Worm (Caenorhabditis elegans): ENCODE measurements around the gene T25D10.4.

T25D10.4 gene

DNA sequence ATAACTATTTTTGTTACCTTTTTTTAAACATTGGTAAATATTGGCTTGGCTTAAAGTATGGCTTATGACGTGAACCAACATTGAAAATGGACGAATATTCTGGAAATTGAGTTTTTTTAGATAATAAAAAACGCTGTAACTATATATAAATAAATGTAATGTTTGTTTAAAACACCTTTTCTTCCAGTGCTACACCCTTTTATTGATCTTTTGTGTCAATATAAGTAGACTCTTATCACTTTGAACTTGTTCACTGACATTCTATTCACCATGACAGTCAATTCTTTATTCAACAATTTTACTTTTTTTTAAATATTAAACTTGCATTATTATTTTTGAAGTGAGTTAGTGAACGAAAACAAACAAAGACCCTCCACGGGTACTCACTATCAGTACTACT lies 6.8 kb downstream of the T25D10.4 start, which contains the start of gene T25D10.1:
Gene T25D10.1 (plus strand): TSS at position 169 of the 400 bp plus-strand sequence.
- TF ChIP-seq sea-1 (GFP tag; conservative IDR thresholded peaks at IDR 0.05) (no peak), ama-1 (optimal IDR thresholded peaks at IDR 0.05) (no peak), ceh-13 (GFP tag; optimal IDR thresholded peaks at IDR 0.05) (no peak), ceh-36 (tag; optimal IDR thresholded peaks at IDR 0.05) (no peak), hnd-1 (tag; optimal IDR thresholded peaks at IDR 0.05) (no peak), ets-7 (tag; optimal IDR thresholded peaks at IDR 0.05) (no peak), aly-1 (tag; optimal IDR thresholded peaks at IDR 0.05) (no peak), tra-4 (tag; optimal IDR thresholded peaks at IDR 0.05) (no peak), B0310.2 (tag; optimal IDR thresholded peaks at IDR 0.05) (no peak), hmg-4 (GFP tag; optimal IDR thresholded peaks at IDR 0.05) (no peak), F13C5.2 (tag; optimal IDR thresholded peaks at IDR 0.05) (no peak), tbx-11 (GFP tag; IDR thresholded peaks at IDR 0.05) (no peak), tbx-37 (GFP tag; conservative IDR thresholded peaks at IDR 0.05) (no peak), hmbx-1 (tag; optimal IDR thresholded peaks at IDR 0.05) (no peak), pes-1 (GFP tag; IDR thresholded peaks at IDR 0.05) (no peak), scrt-1 (GFP tag; IDR thresholded peaks at IDR 0.05) (no peak), flt-1 (GFP tag; IDR thresholded peaks at IDR 0.05) (no peak)

ce11 chrII:6401649-6402048 lies 8.4 kb downstream of the T25D10.4 start, which contains the start of gene btb-2:
btb-2 (plus strand) TSS chrII:6401949.
- no peak for TF ChIP-seq scrt-1 (GFP tag; IDR thresholded peaks at IDR 0.05)
- TF ChIP-seq F13C5.2 (tag; optimal IDR thresholded peaks at IDR 0.05): no peak
- TF ChIP-seq B0310.2 (tag; optimal IDR thresholded peaks at IDR 0.05): no peak
- TF ChIP-seq hmg-4 (GFP tag; optimal IDR thresholded peaks at IDR 0.05): no peak

ce11 chrII:6398406-6398805 lies 11.7 kb downstream of the T25D10.4 start, which contains the start of gene zig-10:
zig-10 (plus strand) TSS chrII:6398706.
- TF ChIP-seq hmg-4 (GFP tag; optimal IDR thresholded peaks at IDR 0.05) (no peak), pes-1 (GFP tag; IDR thresholded peaks at IDR 0.05) (no peak), tbx-37 (GFP tag; conservative IDR thresholded peaks at IDR 0.05) (no peak), ceh-13 (GFP tag; optimal IDR thresholded peaks at IDR 0.05) (no peak), tra-4 (tag; optimal IDR thresholded peaks at IDR 0.05) (no peak), hmbx-1 (tag; optimal IDR thresholded peaks at IDR 0.05) (no peak)

DNA sequence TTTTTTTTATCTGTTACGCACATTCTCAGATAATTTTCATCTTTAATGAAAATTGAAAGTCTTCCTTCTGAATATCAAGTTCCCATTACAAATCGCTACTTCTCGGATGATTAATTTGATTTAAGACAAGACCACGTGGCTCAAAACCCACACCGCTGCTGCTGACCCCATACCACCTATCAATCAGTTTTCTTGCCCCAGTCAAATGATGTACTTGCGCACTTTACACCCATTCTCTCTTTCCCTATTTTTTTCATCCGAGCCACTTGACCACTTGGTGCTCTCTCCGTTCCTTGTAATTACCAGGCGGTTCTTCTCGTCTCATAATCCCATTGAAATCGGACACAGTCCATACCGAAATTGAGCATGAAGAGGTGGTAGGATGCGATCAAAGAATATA lies 16.0 kb downstream of the T25D10.4 start:
- no peak for TF ChIP-seq F13C5.2 (tag; optimal IDR thresholded peaks at IDR 0.05)
- no peak for TF ChIP-seq ets-7 (tag; optimal IDR thresholded peaks at IDR 0.05)
- TF ChIP-seq B0310.2 (tag; optimal IDR thresholded peaks at IDR 0.05): no peak

ce11 chrII:6391195-6391594 lies 18.9 kb downstream of the T25D10.4 start, which contains the start of gene F58F12.3:
F58F12.3 (minus strand) TSS chrII:6391295.
- TF ChIP-seq ama-1 (optimal IDR thresholded peaks at IDR 0.05): no peak
- TF ChIP-seq scrt-1 (GFP tag; IDR thresholded peaks at IDR 0.05): no peak
- TF ChIP-seq sea-1 (GFP tag; conservative IDR thresholded peaks at IDR 0.05): no peak
- TF ChIP-seq aly-1 (tag; optimal IDR thresholded peaks at IDR 0.05): no peak
- no peak for TF ChIP-seq tra-4 (tag; optimal IDR thresholded peaks at IDR 0.05)
- no peak for TF ChIP-seq ceh-36 (tag; optimal IDR thresholded peaks at IDR 0.05)
- TF ChIP-seq B0310.2 (tag; optimal IDR thresholded peaks at IDR 0.05): no peak
- no peak for TF ChIP-seq hnd-1 (tag; optimal IDR thresholded peaks at IDR 0.05)
- TF ChIP-seq F13C5.2 (tag; optimal IDR thresholded peaks at IDR 0.05): no peak
- no peak for TF ChIP-seq hmbx-1 (tag; optimal IDR thresholded peaks at IDR 0.05)
- no peak for TF ChIP-seq flt-1 (GFP tag; IDR thresholded peaks at IDR 0.05)
- no peak for TF ChIP-seq ceh-13 (GFP tag; optimal IDR thresholded peaks at IDR 0.05)
- TF ChIP-seq ets-7 (tag; optimal IDR thresholded peaks at IDR 0.05): no peak
- no peak for TF ChIP-seq tbx-11 (GFP tag; IDR thresholded peaks at IDR 0.05)
- TF ChIP-seq tbx-37 (GFP tag; conservative IDR thresholded peaks at IDR 0.05): no peak
- TF ChIP-seq pes-1 (GFP tag; IDR thresholded peaks at IDR 0.05): no peak

ce11 chrII:6387937-6388336 lies 22.1 kb downstream of the T25D10.4 start, which contains the start of gene F58F12.2:
F58F12.2 (minus strand) TSS chrII:6388037.
- no peak for TF ChIP-seq hnd-1 (tag; optimal IDR thresholded peaks at IDR 0.05)
- no peak for TF ChIP-seq ama-1 (optimal IDR thresholded peaks at IDR 0.05)
- no peak for TF ChIP-seq aly-1 (tag; optimal IDR thresholded peaks at IDR 0.05)
- TF ChIP-seq ets-7 (tag; optimal IDR thresholded peaks at IDR 0.05): no peak
- no peak for TF ChIP-seq tbx-11 (GFP tag; IDR thresholded peaks at IDR 0.05)
- TF ChIP-seq pes-1 (GFP tag; IDR thresholded peaks at IDR 0.05): no peak
- no peak for TF ChIP-seq tbx-37 (GFP tag; conservative IDR thresholded peaks at IDR 0.05)
- no peak for TF ChIP-seq tra-4 (tag; optimal IDR thresholded peaks at IDR 0.05)
- no peak for TF ChIP-seq sea-1 (GFP tag; conservative IDR thresholded peaks at IDR 0.05)
- TF ChIP-seq F13C5.2 (tag; optimal IDR thresholded peaks at IDR 0.05): no peak
- no peak for TF ChIP-seq hmg-4 (GFP tag; optimal IDR thresholded peaks at IDR 0.05)
- no peak for TF ChIP-seq scrt-1 (GFP tag; IDR thresholded peaks at IDR 0.05)
- no peak for TF ChIP-seq ceh-36 (tag; optimal IDR thresholded peaks at IDR 0.05)
- no peak for TF ChIP-seq B0310.2 (tag; optimal IDR thresholded peaks at IDR 0.05)

DNA sequence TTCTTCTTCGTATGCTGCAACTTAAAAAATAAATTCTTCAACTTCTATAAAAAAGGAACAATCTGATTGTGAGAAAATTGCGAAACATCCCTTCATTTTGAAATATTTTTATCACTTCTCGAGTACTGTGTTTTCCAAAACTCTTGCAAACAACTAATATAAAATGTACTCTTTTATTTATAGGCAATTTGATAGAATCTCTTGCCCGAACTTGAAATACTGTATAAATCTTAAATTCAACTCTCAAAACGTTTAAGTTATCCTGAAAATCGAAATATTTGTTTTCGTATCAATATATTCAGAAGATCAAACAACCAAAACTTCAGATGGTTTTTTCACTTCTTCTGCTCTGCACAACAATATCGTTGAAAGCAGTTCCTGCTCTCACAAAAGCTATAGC lies 23.6 kb downstream of the T25D10.4 start, which contains the start of gene F58F12.4:
Gene F58F12.4 (plus strand): TSS at position 301 of the 400 bp plus-strand sequence.
- TF ChIP-seq tra-4 (tag; optimal IDR thresholded peaks at IDR 0.05) (no peak), ceh-13 (GFP tag; optimal IDR thresholded peaks at IDR 0.05) (no peak), ets-7 (tag; optimal IDR thresholded peaks at IDR 0.05) (no peak), aly-1 (tag; optimal IDR thresholded peaks at IDR 0.05) (no peak), flt-1 (GFP tag; IDR thresholded peaks at IDR 0.05) (no peak), ceh-36 (tag; optimal IDR thresholded peaks at IDR 0.05) (no peak), tbx-37 (GFP tag; conservative IDR thresholded peaks at IDR 0.05) (no peak), hnd-1 (tag; optimal IDR thresholded peaks at IDR 0.05) (no peak), scrt-1 (GFP tag; IDR thresholded peaks at IDR 0.05) (no peak)

DNA sequence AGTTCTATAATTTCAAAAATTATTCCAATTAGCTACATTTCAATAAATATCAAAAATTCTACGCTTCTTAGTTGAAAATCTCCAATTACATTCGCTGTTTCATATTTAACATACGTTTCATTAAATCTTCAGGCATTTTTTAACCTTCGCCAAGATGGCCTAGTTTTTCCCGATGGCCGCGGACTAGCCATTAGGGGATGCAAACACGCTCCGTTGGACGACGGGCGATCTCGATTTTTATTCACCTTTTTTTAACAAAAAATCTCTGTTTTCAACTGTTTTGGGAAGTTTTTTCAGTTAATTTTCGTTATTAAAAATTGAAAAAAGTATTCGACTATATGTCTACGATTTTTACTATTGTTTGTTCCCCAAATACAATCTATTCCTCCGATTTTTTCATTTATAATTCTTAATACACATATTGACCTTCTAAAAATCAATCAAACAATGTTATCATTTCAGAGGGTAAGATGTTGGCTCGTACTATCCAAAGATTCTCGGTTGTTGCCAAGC lies 26.8 kb downstream of the T25D10.4 start, which contains the start of gene F58F12.1:
Gene F58F12.1 (plus strand): TSS at position 463 of the 513 bp plus-strand sequence.
- TF ChIP-seq F13C5.2 (tag; optimal IDR thresholded peaks at IDR 0.05) (peak; percentile 52), ets-7 (tag; optimal IDR thresholded peaks at IDR 0.05) (no peak), tbx-11 (GFP tag; IDR thresholded peaks at IDR 0.05) (no peak), tbx-37 (GFP tag; conservative IDR thresholded peaks at IDR 0.05) (peak; percentile 38; the same call in 1 of the 2 replicates)
